Worm (Caenorhabditis elegans) whole organism, L3 larva: ENCODE data around the gene R08F11.7.

ENCODE experiments used
- R02D3.7 ChIP-seq: fragments of 150-350 bp; optimal IDR thresholded peaks from 2 replicates; lab custom pipeline; 2014; ENCODE audit warnings: missing biosample characterization, missing genetic modification characterization
- ZK546.5 ChIP-seq: sonication (generic microtip); optimal IDR thresholded peaks from 2 replicates; lab custom pipeline; 2017; ENCODE audit warnings: missing biosample characterization, missing genetic modification characterization
- ceh-28 ChIP-seq: fragments of 150-350 bp; optimal IDR thresholded peaks from 2 replicates; lab custom pipeline; 2014; ENCODE audit warnings: missing biosample characterization, missing genetic modification reagents, missing genetic modification characterization
- ceh-9 ChIP-seq: sonication (generic microtip); optimal IDR thresholded peaks from 2 replicates; lab custom pipeline; 2018; ENCODE audit warnings: missing biosample characterization, missing genetic modification characterization
- egl-5 ChIP-seq: fragments of 150-350 bp; optimal IDR thresholded peaks from 2 replicates; lab custom pipeline; 2017; ENCODE audit warnings: missing biosample characterization, missing genetic modification reagents, missing genetic modification characterization, inconsistent platforms
- elt-2 ChIP-seq: sonication (generic microtip); optimal IDR thresholded peaks from 2 replicates; lab custom pipeline; 2016; ENCODE audit warnings: missing genetic modification reagents, mild to moderate bottlenecking, missing genetic modification characterization, missing compliant biosample characterization
- fkh-10 ChIP-seq: sonication (generic microtip); optimal IDR thresholded peaks from 2 replicates; lab custom pipeline; 2017; ENCODE audit warnings: missing biosample characterization, missing genetic modification reagents, missing genetic modification characterization
- fkh-2 ChIP-seq: fragments of 150-350 bp; optimal IDR thresholded peaks from 2 replicates; lab custom pipeline; 2014; ENCODE audit warnings: missing biosample characterization, missing genetic modification reagents, missing genetic modification characterization
- fos-1 ChIP-seq: fragments of 150-350 bp; optimal IDR thresholded peaks from 2 replicates; lab custom pipeline; 2014; ENCODE audit warnings: missing biosample characterization, missing genetic modification characterization
- jun-1 ChIP-seq: fragments of 150-350 bp; optimal IDR thresholded peaks from 2 replicates; lab custom pipeline; 2014; ENCODE audit warnings: missing biosample characterization, missing genetic modification reagents, missing genetic modification characterization
- lin-39 ChIP-seq: fragments of 150-350 bp; optimal IDR thresholded peaks from 2 replicates; lab custom pipeline; 2018; ENCODE audit warnings: missing biosample characterization, missing genetic modification reagents, missing genetic modification characterization
- lsy-12 ChIP-seq: sonication (generic microtip); optimal IDR thresholded peaks from 2 replicates; lab custom pipeline; 2016; ENCODE audit warnings: mild to moderate bottlenecking, missing genetic modification characterization, missing compliant biosample characterization
- mdl-1 ChIP-seq: fragments of 150-350 bp; optimal IDR thresholded peaks from 2 replicates; lab custom pipeline; 2014; ENCODE audit warnings: missing biosample characterization, missing genetic modification characterization
- mml-1 ChIP-seq: fragments of 150-350 bp; sonication (generic microtip); optimal IDR thresholded peaks from 3 replicates; lab custom pipeline; 2014; ENCODE audit warnings: missing biosample characterization, missing genetic modification characterization
- nfya-1 ChIP-seq: sonication (generic microtip); optimal IDR thresholded peaks from 2 replicates; lab custom pipeline; 2017; ENCODE audit warnings: missing genetic modification characterization, mild to moderate bottlenecking, missing compliant biosample characterization, antibody characterized with exemption, moderate library complexity; ENCODE audit not compliant: insufficient read depth
- nhr-11 ChIP-seq: fragments of 150-350 bp; optimal IDR thresholded peaks from 2 replicates; lab custom pipeline; 2014; ENCODE audit warnings: missing biosample characterization, missing genetic modification characterization
- nhr-12 ChIP-seq: fragments of 150-350 bp; optimal IDR thresholded peaks from 2 replicates; lab custom pipeline; 2014; ENCODE audit warnings: missing biosample characterization, missing genetic modification characterization
- nhr-25 ChIP-seq: sonication (generic microtip); optimal IDR thresholded peaks from 2 replicates; lab custom pipeline; 2017; ENCODE audit warnings: missing biosample characterization, missing genetic modification characterization
- nhr-28 ChIP-seq: fragments of 150-350 bp; optimal IDR thresholded peaks from 2 replicates; lab custom pipeline; 2014; ENCODE audit warnings: missing biosample characterization, missing genetic modification characterization
- nhr-43 ChIP-seq: sonication (generic microtip); optimal IDR thresholded peaks from 2 replicates; lab custom pipeline; 2016; ENCODE audit warnings: mild to moderate bottlenecking, missing genetic modification characterization, missing compliant biosample characterization; ENCODE audit not compliant: poor library complexity, severe bottlenecking
- nhr-67 ChIP-seq: fragments of 150-350 bp; optimal IDR thresholded peaks from 2 replicates; lab custom pipeline; 2014; ENCODE audit warnings: missing biosample characterization, missing genetic modification characterization
- nhr-76 ChIP-seq: fragments of 150-350 bp; sonication (generic microtip); optimal IDR thresholded peaks from 5 replicates; lab custom pipeline; 2014; ENCODE audit warnings: missing biosample characterization, missing genetic modification characterization
- nhr-77 ChIP-seq: fragments of 150-350 bp; optimal IDR thresholded peaks from 2 replicates; lab custom pipeline; 2014; ENCODE audit warnings: missing biosample characterization, missing genetic modification characterization
- pha-4 ChIP-seq: fragments of 150-350 bp; optimal IDR thresholded peaks from 2 replicates; lab custom pipeline; 2014; ENCODE audit warnings: missing biosample characterization, missing genetic modification reagents, missing genetic modification characterization
- pqm-1 ChIP-seq: fragments of 150-350 bp; optimal IDR thresholded peaks from 2 replicates; lab custom pipeline; 2017; ENCODE audit warnings: missing biosample characterization, missing genetic modification characterization, inconsistent platforms
- tbx-2 ChIP-seq: sonication (generic microtip); optimal IDR thresholded peaks from 2 replicates; lab custom pipeline; 2016; ENCODE audit warnings: mild to moderate bottlenecking, missing genetic modification characterization, missing compliant biosample characterization
- unc-39 ChIP-seq: sonication (generic microtip); optimal IDR thresholded peaks from 4 replicates; lab custom pipeline; 2017; ENCODE audit warnings: missing biosample characterization, missing genetic modification characterization
- unc-62 ChIP-seq: fragments of 150-350 bp; sonication (generic microtip); optimal IDR thresholded peaks from 4 replicates; lab custom pipeline; 2014; ENCODE audit warnings: missing biosample characterization, missing genetic modification reagents, missing genetic modification characterization
- zag-1 ChIP-seq: fragments of 150-350 bp; optimal IDR thresholded peaks from 2 replicates; lab custom pipeline; 2014; ENCODE audit warnings: missing biosample characterization, missing genetic modification characterization
- ztf-11 ChIP-seq: fragments of 150-350 bp; optimal IDR thresholded peaks from 2 replicates; lab custom pipeline; 2014; ENCODE audit warnings: missing biosample characterization, missing genetic modification characterization

R08F11.7 gene

DNA sequence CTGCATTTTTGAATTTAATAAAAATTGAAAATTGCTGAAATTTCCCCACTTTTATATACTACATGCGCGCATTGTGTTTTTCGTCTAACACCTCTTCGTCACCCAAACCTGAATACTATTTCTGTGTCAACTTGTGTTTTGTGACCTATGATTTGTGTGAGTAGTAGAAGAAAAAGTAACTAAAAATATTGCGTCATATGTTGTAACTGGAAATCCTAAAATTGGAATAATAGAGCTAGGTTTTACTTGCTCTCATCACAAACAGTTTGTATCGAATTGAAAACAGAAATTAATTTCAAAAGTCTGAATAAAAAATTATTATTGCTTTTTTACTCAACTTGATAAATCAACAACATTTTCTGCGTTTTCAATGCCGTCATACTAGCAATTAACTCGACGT is 15.6 kb downstream of the R08F11.7 start, which contains the start of gene R08F11.4:
Gene R08F11.4, minus strand, starts transcription at position 29 of the 400 bp plus-strand sequence.
- no peak for TF ChIP-seq ceh-9
- TF ChIP-seq lin-39, result no peak
- TF ChIP-seq, all 47 proteins: peak for 0

DNA sequence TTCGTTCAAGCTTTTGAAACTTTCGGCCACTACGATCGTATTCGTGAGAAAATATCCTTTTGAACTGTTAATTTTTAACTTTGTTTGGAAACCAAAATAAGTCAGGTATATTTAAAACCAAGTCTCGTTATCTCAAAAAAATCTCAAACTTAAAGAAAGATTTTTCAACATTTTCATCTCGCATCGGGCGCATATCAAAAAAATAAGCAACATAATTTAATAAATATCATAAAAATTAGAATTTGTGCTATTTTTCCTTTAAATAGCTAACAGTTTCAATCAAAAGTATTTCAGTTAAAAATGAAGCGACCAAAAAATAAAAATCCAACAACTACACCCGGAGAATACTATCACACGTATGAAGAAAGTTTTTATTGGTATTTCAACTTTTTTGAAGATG is 16.1 kb downstream of the R08F11.7 start, which contains the start of gene srw-7:
Gene srw-7, plus strand, starts transcription at position 301 of the 400 bp plus-strand sequence.
- TF ChIP-seq ceh-9 (no peak), nhr-11 (no peak)

DNA sequence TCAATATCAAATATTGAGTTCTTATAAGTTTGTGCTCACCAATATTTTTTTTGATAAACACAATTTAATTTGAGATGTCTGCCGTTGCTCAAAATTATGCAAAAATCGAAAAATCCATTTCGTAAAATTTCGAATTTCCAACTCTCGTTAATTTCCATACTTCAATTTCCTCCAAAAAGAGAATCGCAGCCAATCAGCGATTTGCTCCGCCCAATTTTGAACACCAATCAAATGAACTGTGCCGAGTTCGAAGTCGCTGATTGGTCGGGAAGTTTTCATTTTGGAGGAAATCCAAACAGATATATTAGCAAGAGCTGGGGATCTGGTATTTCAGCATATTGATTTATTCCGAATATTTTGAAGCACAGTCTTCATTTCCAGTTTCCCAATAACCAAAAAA is 18.0 kb downstream of the R08F11.7 start:
- TF ChIP-seq tbx-2 (tag; lab: Kevin White, UChicago) (no peak), unc-39 (tag; lab: Kevin White, UChicago) (no peak), nfya-1 (tag; lab: Kevin White, UChicago) (peak; percentile 52), jun-1 (tag; lab: Kevin White, UChicago) (no peak)

DNA sequence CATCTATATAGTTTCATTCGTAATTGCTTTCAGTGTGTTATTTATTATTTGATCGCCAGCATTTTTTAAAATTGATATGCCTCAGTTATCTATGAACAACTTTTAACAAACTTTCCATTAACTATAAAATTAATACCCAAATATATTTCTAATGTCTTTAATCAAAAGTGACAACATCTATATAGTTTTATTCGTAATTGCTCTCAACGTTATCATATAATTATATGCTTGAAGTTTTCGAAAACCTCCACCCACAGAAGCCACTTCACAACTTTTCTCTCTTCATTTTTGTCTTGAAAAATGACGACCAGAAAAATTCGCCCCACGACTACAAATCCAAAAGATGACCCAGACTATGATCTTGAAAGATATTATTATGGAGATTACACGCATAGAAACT is 18.5 kb downstream of the R08F11.7 start, which contains the start of gene srw-6:
Gene srw-6, plus strand, starts transcription at position 301 of the 400 bp plus-strand sequence.
- TF ChIP-seq nhr-28 (tag; lab: Kevin White, UChicago) (no peak), nhr-76 (tag; lab: Kevin White, UChicago) (no peak), R02D3.7 (tag; lab: Kevin White, UChicago) (no peak)

DNA sequence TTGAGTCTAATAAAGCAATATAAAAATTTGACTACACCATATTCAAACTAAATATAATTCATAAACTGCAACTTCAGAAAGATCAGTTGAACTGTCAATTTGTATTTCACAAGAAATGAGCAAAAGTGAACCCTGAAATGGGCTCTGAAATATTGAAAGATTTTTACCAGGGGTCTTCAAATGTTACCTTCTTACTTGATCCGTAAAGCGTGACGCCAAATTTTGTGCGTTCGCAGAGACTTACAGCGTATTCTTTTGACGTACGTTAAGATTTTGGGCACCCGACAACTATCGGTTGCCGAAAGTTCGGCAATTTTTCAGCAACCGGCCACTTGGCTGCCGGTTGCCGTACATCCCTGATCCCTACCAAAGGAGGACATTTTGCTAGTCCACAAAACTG is 20.2 kb downstream of the R08F11.7 start:
- TF ChIP-seq nhr-25 (tag; lab: Kevin White, UChicago) (no peak), mdl-1 (tag; lab: Kevin White, UChicago) (no peak), fkh-2 (tag; lab: Kevin White, UChicago) (no peak), nhr-77 (tag; lab: Kevin White, UChicago) (no peak), ztf-11 (no peak), egl-5 (no peak)

DNA sequence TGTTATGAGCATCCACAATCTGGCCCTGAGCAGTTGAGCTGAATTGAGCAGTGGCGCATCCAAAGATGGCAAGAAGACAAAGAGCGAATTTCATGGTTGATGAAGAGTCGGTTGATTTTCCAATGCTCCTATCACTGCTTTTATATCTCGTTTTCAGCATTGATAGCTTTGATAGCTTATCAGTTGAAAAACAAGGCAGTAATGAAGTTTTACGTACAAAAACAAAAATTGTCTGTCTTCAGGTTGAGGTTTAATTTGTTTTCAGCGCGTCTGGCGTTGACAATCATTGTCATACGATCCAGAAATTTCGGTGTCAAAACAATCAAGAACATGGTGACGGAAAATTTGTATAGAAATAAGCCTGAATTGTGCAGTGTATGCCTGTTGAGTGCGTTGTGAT is 21.7 kb downstream of the R08F11.7 start, which contains the start of gene scl-13:
Gene scl-13, minus strand, starts transcription at position 101 of the 400 bp plus-strand sequence.
- TF ChIP-seq R02D3.7 (tag; lab: Kevin White, UChicago) (no peak), nhr-76 (tag; lab: Kevin White, UChicago) (no peak), fkh-10 (no peak), pha-4 (tag; lab: Kevin White, UChicago) (no peak), unc-39 (tag; lab: Kevin White, UChicago) (no peak), ceh-9 (no peak), unc-62 (GFP tag; lab: Kevin White, UChicago) (no peak), fkh-2 (tag; lab: Kevin White, UChicago) (no peak), zag-1 (tag; lab: Kevin White, UChicago) (no peak), mml-1 (tag; lab: Kevin White, UChicago) (no peak), nhr-77 (tag; lab: Kevin White, UChicago) (no peak), elt-2 (tag; lab: Kevin White, UChicago) (no peak), egl-5 (no peak), ZK546.5 (no peak), lsy-12 (tag; lab: Kevin White, UChicago) (no peak), tbx-2 (tag; lab: Kevin White, UChicago) (no peak), jun-1 (tag; lab: Kevin White, UChicago) (no peak), fos-1 (tag; lab: Kevin White, UChicago) (no peak), nhr-67 (tag; lab: Kevin White, UChicago) (no peak)

DNA sequence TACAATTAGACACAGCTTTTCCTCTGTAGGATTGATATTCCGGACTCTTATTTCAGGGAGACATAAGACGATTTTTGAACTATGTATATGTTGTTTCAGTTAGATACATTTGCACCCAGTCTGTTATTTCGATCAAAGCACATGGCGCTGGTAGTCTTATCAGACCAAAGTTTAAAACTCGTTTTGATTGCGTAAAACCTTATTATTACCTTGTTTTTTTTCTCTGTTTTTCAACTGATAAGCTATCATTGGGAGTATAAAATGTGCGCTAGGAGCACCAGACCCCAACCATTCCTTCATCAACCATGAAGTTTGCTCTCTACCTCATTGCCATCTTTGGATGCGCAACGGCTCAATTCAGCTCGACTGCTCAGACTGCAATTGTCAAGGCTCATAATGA is 22.4 kb downstream of the R08F11.7 start, which contains the start of gene scl-12:
Gene scl-12, plus strand, starts transcription at position 301 of the 400 bp plus-strand sequence.
- TF ChIP-seq ceh-28 (no peak), pqm-1 (peak; percentile 47), nhr-12 (no peak), R02D3.7 (tag; lab: Kevin White, UChicago) (no peak), lin-39 (no peak), nhr-43 (no peak), fkh-10 (no peak)
